Worm (Caenorhabditis elegans) whole organism, midembryonic: ENCODE measurements around the gene clec-179.

Experiments
- T22C8.4 ChIP-seq: fragments of 200-800 bp; sonication (Bioruptor generic); IDR thresholded peaks from 2 replicates; pipeline ENCODE4 v1.3.6; 2022; ENCODE audit warnings: missing genetic modification characterization, missing compliant biosample characterization
- cog-1 ChIP-seq: sonication (generic microtip); optimal IDR thresholded peaks from 2 replicates; lab custom pipeline; 2016; ENCODE audit warnings: missing genetic modification characterization, missing compliant biosample characterization
- flt-1 ChIP-seq: fragments of 200-800 bp; sonication (Bioruptor generic); IDR thresholded peaks from 2 replicates; pipeline ENCODE4 v1.3.6; 2022; ENCODE audit warnings: missing genetic modification characterization, missing compliant biosample characterization
- klf-2 ChIP-seq: fragments of 200-800 bp; sonication (Bioruptor generic); conservative IDR thresholded peaks from 2 replicates; pipeline ENCODE4 v1.3.6; 2022; ENCODE audit warnings: missing genetic modification reagents, missing genetic modification characterization, missing compliant biosample characterization
- med-1 ChIP-seq: sonication (generic microtip); optimal IDR thresholded peaks from 2 replicates; lab custom pipeline; 2017; ENCODE audit warnings: missing genetic modification characterization, mild to moderate bottlenecking, missing compliant biosample characterization, antibody characterized with exemption, missing genetic modification reagents; ENCODE audit not compliant: insufficient read depth
- ref-1 ChIP-seq: fragments of 200-800 bp; sonication (Bioruptor generic); conservative IDR thresholded peaks from 2 replicates; pipeline ENCODE4 v1.3.6; 2022; ENCODE audit warnings: missing genetic modification reagents, missing genetic modification characterization, missing compliant biosample characterization
- tab-1 ChIP-seq: fragments of 200-800 bp; sonication (Bioruptor generic); IDR thresholded peaks from 2 replicates; pipeline ENCODE4 v1.3.6; 2022; ENCODE audit warnings: missing genetic modification characterization, missing compliant biosample characterization
- ztf-23 ChIP-seq: fragments of 200-800 bp; sonication (Bioruptor generic); IDR thresholded peaks from 2 replicates; pipeline ENCODE4 v1.3.6; 2022; ENCODE audit warnings: missing genetic modification reagents, missing genetic modification characterization, missing compliant biosample characterization
- ztf-29 ChIP-seq: fragments of 200-800 bp; sonication (Bioruptor generic); IDR thresholded peaks from 2 replicates; pipeline ENCODE4 v1.3.6; 2022; ENCODE audit warnings: missing genetic modification reagents, missing genetic modification characterization, missing compliant biosample characterization

The clec-179 gene

DNA sequence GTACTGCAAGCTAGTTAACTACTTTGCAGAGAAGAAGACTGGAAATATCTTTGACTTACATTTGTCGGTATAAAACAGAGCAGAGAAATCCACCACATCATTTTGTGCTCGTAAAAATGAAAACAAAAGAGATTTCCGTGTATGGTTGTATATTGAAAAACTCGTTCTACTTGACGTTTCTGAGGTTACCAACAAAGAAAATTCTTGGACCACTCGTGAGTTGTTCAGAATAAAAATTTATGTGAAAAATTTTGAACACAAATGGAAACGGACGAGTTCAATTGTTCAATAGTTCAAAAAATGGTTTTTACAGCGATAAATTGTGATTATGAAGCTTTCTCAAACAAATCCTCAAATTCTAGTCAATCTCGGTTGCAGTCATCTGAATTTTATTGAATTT, at the start of gene clec-179:
clec-179 (minus strand) TSS at position 101 of the 400 bp plus-strand sequence.
- TF ChIP-seq ztf-23 (GFP tag; lab: Robert Waterston, UW) (no peak), tab-1 (no peak), klf-2 (no peak)

DNA sequence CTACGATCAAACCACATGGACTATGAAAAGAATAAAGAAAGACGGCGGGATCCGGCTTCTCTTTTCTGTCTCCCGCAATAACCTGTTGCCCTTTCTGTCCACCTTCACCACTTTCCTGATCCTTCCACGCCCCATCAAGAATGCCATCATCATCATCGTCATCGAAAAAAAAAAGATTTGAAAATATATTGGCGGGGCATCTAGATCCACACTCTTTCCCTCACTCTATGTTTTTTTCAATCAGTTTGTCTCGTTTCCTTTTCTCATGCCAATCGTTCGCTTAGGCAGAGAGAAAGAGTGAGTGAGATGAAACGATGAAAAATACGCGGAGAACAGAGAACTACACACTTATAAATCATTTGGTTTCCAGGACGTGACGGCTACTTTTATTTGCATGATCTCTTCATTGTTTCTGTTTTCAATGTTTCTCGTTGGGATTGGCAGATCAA, 49.1 kb upstream of the clec-179 start:
- TF ChIP-seq klf-2 = no peak
- no peak for TF ChIP-seq ztf-29
- no peak for TF ChIP-seq ref-1
- TF ChIP-seq flt-1 (GFP tag; lab: Robert Waterston, UW) = no peak
- TF ChIP-seq ztf-23 (GFP tag; lab: Robert Waterston, UW) = no peak
- TF ChIP-seq T22C8.4 (GFP tag; lab: Robert Waterston, UW) = no peak
- TF ChIP-seq med-1 = no peak
- TF ChIP-seq tab-1 = no peak
- no peak for TF ChIP-seq cog-1

DNA sequence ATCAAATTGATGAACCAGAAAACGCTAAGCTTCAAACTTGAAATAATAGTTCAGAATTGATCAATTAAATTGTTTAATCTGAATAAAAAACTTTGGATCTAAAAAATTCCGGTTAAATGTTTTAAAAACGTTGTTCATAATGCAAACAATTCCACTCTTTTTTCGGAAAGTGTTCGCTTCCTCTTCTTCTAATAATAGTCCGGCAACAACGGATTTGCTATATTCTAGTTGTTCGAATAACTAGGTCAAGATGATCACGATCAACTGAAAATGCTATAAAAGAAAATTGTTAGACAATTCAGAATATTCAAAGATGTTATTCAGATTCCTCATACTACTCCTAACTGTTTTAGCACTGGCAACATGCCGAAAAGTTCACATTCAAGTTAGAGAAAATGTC, 46.4 kb upstream of the clec-179 start, which contains the start of gene D2024.4:
D2024.4 (plus strand) TSS at position 301 of the 400 bp plus-strand sequence.
- TF ChIP-seq cog-1 = no peak
- TF ChIP-seq ref-1 = no peak
- no peak for TF ChIP-seq klf-2
- TF ChIP-seq ztf-23 (GFP tag; lab: Robert Waterston, UW) = no peak
- no peak for TF ChIP-seq flt-1 (GFP tag; lab: Robert Waterston, UW)
- no peak for TF ChIP-seq tab-1
- no peak for TF ChIP-seq T22C8.4 (GFP tag; lab: Robert Waterston, UW)
- TF ChIP-seq med-1 = no peak

DNA sequence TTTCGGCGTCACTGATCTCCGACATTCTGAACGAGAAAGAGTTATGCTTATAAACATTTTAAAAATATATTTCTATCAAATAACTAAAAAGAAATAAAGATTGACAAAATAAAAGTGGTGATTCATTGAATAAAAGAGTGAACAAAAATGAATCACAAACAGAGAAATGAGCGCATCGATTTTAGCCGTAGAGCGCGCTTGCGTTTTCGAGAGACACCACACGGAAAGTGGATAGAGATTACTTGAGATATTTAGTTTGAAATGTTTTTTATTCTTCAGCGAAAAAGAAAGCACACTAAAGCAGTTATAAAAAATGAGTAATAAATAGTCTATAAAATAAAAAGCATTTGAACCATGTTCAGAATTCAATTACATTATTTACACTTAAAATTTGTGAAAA, 45.7 kb upstream of the clec-179 start, which contains the start of gene cap-1:
cap-1 (minus strand) TSS at position 26 of the 400 bp plus-strand sequence.
- peak; percentile 33 for TF ChIP-seq cog-1
- TF ChIP-seq ref-1 = no peak
- TF ChIP-seq T22C8.4 (GFP tag; lab: Robert Waterston, UW) = peak; percentile 78
- peak; percentile 60 for TF ChIP-seq flt-1 (GFP tag; lab: Robert Waterston, UW)

DNA sequence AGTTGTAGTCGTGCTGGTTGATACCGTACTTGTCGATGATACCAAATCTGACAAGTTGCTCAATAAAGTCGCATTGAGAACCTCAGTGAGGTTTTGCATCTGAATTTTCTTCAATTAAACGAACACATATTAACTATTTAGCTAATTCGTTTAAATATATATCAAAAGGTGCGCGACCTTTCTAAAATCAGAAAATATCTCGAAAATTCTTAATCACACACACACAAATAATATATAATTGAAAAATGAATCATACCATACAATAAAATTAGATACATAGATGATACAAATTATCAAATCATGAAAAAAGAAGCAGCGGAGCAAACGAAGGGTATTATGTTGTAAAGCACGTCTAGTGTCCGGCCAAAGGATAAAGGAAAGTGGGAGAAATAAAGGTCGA, 43.7 kb upstream of the clec-179 start, which contains the start of gene D2024.5:
D2024.5 (minus strand) TSS at position 101 of the 400 bp plus-strand sequence.
- TF ChIP-seq klf-2 (no peak), tab-1 (no peak), ref-1 (no peak), ztf-29 (no peak), flt-1 (GFP tag; lab: Robert Waterston, UW) (no peak), med-1 (no peak), cog-1 (no peak), ztf-23 (GFP tag; lab: Robert Waterston, UW) (no peak), T22C8.4 (GFP tag; lab: Robert Waterston, UW) (no peak)

DNA sequence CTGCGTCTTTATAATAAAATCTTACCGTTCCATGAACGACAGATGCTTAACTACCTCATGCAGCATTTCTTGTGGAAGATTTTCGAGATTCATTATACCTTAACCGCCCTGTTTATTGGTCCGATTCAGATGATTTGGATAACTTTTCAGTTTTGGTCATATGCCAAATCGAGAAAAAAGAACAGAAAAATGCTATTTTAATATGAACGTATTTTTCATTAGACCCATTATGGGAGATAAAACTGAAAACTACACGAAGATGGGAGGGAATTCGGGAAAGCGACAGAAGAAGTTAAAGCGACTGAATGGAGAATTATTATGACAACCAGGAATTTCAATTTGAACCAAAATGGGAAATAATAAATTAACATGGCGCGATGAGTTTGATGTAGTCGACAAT, 42.6 kb upstream of the clec-179 start, which contains the start of gene R13A1.10:
R13A1.10 (minus strand) TSS at position 101 of the 400 bp plus-strand sequence.
- TF ChIP-seq ztf-29 (no peak), tab-1 (no peak), flt-1 (GFP tag; lab: Robert Waterston, UW) (no peak), T22C8.4 (GFP tag; lab: Robert Waterston, UW) (no peak), ztf-23 (GFP tag; lab: Robert Waterston, UW) (no peak), ref-1 (no peak), cog-1 (no peak), klf-2 (no peak)

DNA sequence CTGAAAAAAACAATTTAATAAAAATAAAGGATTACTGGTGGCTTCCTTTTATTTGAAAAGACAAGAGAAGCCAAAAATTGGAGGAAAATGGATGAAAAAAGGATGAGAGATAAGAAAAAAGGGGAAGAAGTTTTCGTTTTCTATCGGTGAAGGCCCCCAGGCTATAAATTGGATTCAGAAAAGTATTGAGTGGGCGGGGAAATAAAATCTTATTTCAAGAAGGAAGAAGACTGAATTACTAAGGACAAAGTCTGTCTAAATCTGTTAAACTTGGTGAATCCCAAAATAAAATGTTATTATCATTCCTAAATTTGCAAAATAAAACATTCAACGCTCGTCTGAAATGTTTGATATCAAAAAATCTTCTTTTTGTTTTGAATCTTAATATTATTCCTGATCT, 37.6 kb upstream of the clec-179 start:
- TF ChIP-seq cog-1 (no peak), T22C8.4 (GFP tag; lab: Robert Waterston, UW) (no peak), ztf-29 (no peak), tab-1 (no peak), flt-1 (GFP tag; lab: Robert Waterston, UW) (no peak), ref-1 (no peak), med-1 (no peak), klf-2 (no peak), ztf-23 (GFP tag; lab: Robert Waterston, UW) (no peak)

DNA sequence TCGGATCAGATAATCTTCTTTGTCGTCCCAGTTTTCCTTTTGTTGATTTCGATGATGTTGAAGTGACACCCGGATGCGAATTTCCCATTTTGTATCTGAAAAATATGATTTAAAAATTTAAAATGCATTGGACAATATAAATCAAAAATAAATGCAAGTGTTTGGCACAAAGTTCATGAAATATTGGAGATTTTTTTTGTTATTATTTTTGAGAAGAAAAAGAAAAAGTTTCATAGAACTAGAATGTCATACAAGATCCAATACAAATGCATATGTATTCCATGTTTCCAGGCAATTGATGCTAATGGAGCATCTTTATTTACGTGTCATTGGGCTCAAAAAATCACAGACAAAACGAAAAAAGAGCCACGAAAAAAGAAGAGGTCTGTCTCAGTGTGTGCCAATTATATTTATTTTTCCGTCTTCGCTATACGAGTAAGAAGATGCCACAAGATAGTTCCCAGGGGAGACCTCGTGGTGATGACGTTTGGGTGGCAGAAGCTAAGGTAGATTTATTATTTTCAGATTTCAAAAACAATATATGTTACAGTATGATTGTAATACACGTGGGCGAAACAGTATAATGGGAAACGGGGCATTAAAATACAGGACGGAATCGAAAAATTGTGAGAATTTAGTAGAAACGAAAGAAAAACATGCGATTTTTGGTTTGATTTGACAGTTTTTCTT, 35.0 kb upstream of the clec-179 start, which contains the start of the genes glb-23 and R13A1.1:
glb-23 (minus strand) TSS at position 101 of the 690 bp plus-strand sequence.
R13A1.1 (plus strand) TSS at position 640 of the 690 bp plus-strand sequence.
- TF ChIP-seq T22C8.4 (GFP tag; lab: Robert Waterston, UW) = no peak
- TF ChIP-seq tab-1 = no peak
- TF ChIP-seq med-1 = no peak
- TF ChIP-seq flt-1 (GFP tag; lab: Robert Waterston, UW) = no peak
- no peak for TF ChIP-seq klf-2
- TF ChIP-seq ref-1 = no peak
- TF ChIP-seq cog-1 = no peak
- TF ChIP-seq ztf-23 (GFP tag; lab: Robert Waterston, UW) = no peak
- TF ChIP-seq ztf-29 = no peak

DNA sequence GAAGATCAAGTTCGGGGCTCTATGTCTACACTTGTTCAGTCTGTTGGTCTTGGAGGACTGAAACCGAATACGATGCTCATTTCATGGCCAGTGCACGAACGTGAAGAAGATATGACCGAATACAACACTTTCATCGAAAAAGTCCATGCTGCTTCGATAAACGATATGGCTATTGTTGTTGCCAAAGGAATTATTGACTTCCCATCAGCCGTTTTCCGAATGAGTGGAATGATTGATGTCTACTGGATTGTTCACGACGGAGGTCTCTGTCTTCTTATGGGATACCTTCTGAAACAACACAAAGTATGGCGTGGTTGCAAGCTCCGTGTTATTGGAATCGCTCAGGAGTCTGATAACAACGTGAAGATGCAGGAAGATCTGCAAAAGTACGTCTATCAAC, 31.7 kb upstream of the clec-179 start:
- TF ChIP-seq klf-2 (no peak), flt-1 (GFP tag; lab: Robert Waterston, UW) (no peak)

DNA sequence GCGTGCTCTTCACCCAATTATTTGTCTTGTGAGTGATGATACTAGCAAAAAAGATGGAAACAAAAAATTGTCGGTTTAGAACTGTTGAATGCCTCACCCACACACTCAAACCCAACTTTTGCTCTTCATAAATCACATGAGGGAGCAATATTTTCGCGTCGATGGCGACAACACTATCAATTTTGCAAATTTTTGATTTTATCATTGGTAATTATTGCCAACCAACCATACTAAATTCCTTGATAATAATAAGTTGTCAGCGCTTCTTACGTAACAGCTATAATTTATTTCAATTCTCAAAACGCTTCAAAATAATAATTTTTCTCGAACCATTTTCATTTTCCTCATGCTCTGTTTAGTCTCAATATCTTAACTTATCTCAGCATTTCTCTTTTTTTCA, 28.3 kb upstream of the clec-179 start:
- TF ChIP-seq klf-2 (no peak), ref-1 (no peak), med-1 (no peak), T22C8.4 (GFP tag; lab: Robert Waterston, UW) (no peak), tab-1 (no peak), flt-1 (GFP tag; lab: Robert Waterston, UW) (no peak), ztf-23 (GFP tag; lab: Robert Waterston, UW) (no peak), ztf-29 (no peak), cog-1 (no peak)

DNA sequence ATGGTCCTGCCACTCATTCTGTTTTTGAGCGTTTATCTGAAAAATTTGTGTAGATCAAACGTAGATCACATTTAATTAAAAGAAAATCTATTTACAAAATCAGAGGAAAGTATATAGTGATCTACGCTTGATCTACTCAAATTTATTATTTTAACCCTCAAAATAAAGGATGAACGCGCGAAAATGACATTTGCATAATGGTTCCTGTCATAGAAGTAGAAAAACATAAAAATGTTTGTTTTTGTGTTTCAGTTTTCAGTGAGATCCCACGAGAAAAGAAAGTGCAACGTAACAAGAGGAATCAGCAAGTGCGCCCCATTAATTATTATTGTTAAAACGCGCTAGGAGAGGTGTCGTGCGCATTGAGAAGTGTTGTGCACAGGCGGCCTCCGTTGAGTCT, 26.8 kb upstream of the clec-179 start:
- TF ChIP-seq cog-1 (no peak), ztf-23 (GFP tag; lab: Robert Waterston, UW) (no peak), tab-1 (no peak), ztf-29 (no peak), klf-2 (no peak), flt-1 (GFP tag; lab: Robert Waterston, UW) (no peak), med-1 (no peak), ref-1 (no peak), T22C8.4 (GFP tag; lab: Robert Waterston, UW) (no peak)
